Fruit fly (Drosophila melanogaster) S2 (cell line): ENCODE data around the gene GstZ1.

Experiments used
- CG8478 ChIP-seq: fragments of >200 bp; optimal IDR thresholded peaks from 2 replicates; lab custom pipeline; 2018
- CTCF ChIP-seq, 2 experiments: fragments of >200 bp; optimal IDR thresholded peaks; 2 replicates each; lab custom pipeline; 2018

Gene GstZ1

DNA sequence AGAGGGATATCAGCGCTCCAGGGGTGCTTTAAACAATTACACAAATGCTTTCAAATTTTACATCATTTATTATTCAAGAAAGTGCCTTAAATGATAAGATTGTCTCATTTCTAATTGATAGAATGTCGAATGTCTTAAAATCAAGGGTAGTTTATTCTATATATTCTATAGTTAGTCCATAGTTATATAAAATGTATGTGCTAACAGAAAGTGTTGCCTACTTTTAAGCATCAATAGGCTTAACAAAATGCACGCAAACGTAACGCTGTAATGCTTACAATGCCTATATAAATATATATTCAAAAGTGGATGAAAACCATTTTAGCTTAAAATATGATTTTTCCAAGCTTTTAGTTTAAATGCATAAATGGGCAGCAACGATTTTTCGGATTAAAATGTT lies 31.6 kb upstream of the GstZ1 start:
- TF ChIP-seq CTCF (optimal IDR thresholded peaks at IDR 0.05; lab: Kevin White, UChicago) (no peak), CG8478 (no peak)

DNA sequence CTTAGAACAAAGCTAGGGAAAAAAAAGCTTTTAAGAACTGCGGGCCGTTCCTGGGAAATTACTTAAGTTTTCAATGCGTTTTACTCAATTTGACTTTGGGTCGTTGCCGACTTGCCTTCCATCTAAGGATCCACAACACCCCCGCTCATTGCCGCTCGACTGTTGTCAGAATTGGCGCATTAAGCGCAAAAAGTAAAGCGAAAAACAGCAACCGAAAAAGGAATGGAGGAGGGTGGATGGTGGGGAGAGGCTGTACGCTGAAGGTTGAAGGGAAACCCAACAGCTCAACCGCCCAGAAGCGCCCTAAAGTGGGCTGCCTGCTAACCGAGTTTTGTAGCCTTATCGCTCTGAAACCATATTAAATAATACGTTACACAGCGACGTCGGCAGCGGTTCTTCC lies 31.2 kb upstream of the GstZ1 start:
- no peak for TF ChIP-seq CTCF (optimal IDR thresholded peaks at IDR 0.05; lab: Kevin White, UChicago)
- no peak for TF ChIP-seq CG8478

DNA sequence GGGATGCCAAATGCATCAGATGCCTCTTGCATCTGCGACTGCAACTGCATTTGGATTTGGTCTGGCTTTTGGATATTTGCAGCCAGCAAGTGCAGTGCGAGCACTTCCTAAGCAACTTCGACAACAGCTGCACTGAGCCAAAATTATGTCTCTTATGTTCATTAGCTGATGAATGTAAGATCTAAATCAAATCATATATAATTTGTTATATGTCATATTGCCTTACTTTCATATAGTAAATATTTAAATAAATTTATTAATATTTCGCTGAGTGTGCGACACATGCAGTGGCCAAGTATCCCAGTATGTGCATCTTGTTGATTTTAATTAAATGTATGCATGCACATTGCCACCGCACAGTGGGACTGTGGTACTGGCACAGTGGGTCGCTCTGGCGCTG lies 24.1 kb upstream of the GstZ1 start:
- TF ChIP-seq CG8478 (no peak), CTCF (optimal IDR thresholded peaks at IDR 0.05; lab: Kevin White, UChicago) (no peak)

DNA sequence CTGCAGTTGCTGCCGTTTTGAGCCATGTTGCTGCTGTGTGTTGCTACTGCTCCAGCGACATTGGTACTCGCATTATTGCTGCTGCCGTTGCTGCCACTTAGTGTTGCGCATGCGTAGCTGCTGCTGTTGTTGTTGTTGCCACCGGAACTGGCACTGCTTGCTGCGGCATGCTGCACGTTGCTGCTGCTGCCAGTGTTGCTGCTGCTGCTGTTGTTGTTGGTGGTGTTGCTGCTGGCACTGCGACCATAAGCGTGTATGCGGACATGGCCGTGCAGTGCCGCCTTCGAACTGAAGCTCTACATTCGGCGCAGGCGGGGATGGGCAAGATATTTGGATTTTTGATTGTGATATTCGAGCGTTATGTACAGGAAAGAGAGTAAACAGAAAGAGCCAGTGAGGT lies 11.8 kb upstream of the GstZ1 start:
- TF ChIP-seq CTCF (optimal IDR thresholded peaks at IDR 0.05; lab: Kevin White, UChicago) (no peak), CG8478 (no peak)

DNA sequence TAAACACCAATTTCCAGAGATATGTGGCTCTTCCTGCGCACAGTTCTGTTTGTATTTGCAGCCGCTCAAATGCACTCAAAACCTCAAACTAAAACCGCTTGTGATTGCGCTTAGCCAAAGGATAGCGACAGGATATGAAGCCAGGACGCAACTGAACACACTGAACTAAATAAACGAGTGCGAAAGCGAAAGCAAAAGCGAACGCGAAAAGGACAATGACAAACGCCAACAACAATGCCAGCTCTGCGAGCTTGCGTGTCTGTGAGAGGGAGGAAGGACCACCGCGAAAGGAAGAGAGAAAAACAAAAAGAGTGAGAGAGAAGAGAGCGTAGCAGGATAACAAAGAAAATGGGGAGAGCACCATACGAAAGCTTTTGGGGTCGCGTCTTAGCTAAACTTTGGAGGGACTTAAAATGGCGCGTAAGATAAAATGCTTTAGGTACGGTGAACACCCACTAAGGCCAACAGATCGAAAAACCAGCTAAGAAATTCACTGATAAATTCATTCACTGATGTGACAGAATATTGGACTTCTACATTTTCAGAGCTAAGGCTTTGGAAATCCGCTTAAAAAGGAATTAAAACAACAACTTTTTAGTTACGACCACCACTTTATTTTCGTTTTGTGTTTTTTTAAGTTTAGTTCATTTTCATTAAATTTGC lies 4.3 kb upstream of the GstZ1 start, which contains the start of gene GstZ2:
TSS of gene GstZ2 (minus strand) at position 165 of the 663 bp plus-strand sequence.
- TF ChIP-seq CG8478 (no peak), CTCF (optimal IDR thresholded peaks at IDR 0.05; lab: Kevin White, UChicago) (no peak)

DNA sequence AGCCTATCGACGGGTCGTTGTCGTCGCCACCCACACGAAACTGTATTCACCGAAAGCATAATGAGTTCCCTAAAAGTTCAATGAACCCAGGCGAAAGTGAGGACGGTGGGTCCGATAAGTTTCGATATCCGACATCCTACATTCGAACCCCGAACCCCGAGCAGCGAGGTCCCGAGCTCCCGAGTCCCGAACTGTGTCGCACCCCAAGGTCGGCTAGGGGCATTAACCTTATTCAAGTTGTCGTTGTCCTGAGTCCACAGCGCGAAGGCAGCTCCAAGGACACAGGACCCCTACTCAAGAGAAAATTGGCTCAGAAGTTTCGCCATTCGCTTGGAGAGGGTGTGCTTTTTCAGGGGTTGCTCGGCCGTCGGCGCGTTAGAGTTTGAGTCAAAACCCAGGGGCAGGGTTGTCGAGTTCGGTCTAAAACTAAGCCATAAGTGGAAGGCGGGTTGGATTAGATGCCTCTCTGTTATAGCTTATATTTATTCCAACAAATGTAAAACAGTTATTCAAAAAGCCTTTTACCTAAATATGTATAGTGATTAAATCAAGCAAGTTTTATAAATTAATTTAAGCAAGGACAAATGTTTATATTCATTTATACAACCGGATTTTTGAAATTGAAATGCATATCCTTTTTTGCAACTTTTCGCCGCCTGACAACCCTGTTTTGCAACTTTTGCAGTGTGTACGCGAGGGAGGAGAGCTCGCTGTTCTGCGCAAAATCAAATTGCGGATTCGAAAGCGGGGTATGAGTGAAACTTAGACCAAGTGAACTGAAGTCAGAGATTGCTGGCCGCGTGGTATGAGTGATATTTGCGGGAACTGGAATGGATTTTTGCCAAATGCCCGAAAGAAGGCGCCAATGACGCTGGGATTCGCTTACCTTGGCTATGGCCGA lies 3.3 kb upstream of the GstZ1 start:
- no peak for TF ChIP-seq CTCF (optimal IDR thresholded peaks at IDR 0.05; lab: Kevin White, UChicago)
- TF ChIP-seq CG8478: no peak

DNA sequence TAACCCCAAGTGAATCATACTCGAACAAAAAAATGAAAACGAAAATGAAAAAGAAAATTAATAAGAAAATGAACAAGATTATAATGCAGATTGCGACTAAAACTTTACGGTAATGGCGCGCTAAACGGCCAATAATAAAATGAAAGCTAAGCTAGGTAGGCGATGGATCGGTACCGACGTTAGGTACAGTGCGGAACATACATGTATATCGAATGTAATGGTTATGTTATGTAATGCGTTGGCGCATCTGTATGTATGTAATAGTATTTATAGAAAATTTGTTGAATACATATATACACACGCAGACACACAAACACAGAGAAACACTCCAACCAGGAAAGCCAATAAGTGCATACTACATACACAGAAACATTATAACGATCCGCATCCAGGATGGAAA lies 1.4 kb downstream of the GstZ1 start:
- TF ChIP-seq CG8478 (no peak), CTCF (optimal IDR thresholded peaks at IDR 0.05; lab: Kevin White, UChicago) (no peak)

DNA sequence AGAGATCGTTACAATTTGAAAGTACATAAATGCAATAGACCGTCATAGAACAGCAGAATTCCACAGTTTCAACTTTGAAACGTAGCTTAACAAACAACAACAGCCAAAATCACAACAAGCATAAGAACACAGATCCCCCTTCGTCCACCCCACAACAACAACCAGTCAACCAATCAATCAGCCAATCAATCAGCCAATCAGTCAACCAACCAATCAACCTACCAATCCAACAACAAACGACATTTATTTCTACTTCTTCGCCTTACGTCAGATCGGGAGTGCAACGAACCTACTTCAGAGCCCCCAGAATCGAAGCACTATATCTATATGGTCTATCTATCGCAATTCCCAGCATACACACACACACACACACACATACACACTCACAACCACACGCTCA lies 5.7 kb downstream of the GstZ1 start:
- TF ChIP-seq CG8478 (no peak), CTCF (optimal IDR thresholded peaks at IDR 0.05; lab: Kevin White, UChicago) (no peak)

DNA sequence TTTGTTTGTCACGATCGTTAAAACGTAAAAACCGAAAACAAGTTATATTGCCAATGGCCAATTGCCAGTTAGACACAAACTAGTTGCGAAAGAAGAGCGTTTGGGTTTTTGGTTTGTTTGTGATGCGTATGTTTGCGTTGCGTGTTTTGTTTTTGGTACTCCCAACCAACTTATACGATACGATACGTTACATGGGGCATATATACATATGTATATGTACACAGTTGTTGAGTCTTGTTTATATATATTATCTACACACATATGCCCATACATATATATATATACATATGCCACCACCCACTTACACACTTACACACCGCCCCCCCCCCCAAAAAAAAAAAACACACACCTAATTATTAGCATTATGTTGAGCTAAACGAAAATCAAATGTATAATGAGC lies 8.0 kb downstream of the GstZ1 start:
- TF ChIP-seq CTCF (optimal IDR thresholded peaks at IDR 0.05; lab: Kevin White, UChicago) (no peak), CG8478 (no peak)

DNA sequence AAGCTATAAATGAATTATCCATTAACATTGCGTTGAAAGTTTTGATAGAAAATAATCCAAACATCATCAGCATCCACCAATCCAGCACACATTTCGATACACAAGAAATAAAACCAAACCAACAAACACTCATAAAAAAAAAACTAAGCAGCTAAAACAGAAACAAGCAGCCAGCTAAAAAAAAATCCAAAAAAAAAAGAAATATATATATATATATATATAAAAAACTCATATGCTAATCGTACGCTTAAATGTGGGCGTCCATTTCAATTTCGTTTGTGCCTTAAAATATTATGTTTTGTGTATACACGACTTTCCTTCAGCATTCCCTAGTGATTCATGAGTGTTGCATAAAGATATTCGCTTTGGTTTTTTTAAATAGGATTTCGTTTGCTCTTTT lies 14.3 kb downstream of the GstZ1 start:
- TF ChIP-seq CG8478 (no peak), CTCF (optimal IDR thresholded peaks at IDR 0.05; lab: Kevin White, UChicago) (no peak)

DNA sequence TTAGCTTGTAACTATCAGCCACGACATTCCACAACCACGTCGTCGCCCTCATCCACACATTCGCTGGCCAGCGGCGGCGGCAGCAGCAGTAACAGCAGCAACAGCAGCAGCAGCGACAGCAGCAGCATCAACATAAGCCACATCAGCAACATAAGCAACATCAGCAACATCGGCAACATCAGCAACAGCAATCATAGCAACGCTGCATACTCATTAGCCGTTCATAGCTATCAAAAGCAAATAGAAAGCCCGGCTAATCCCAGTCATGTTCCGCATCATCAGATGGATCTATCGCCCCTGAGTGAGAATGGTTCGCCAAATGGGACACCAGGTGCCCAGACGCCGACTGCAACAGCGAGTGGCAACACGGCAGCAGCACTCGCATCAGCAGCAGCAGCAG lies 15.2 kb downstream of the GstZ1 start:
- TF ChIP-seq CTCF (optimal IDR thresholded peaks at IDR 0.05; lab: Kevin White, UChicago) (no peak), CG8478 (no peak)

DNA sequence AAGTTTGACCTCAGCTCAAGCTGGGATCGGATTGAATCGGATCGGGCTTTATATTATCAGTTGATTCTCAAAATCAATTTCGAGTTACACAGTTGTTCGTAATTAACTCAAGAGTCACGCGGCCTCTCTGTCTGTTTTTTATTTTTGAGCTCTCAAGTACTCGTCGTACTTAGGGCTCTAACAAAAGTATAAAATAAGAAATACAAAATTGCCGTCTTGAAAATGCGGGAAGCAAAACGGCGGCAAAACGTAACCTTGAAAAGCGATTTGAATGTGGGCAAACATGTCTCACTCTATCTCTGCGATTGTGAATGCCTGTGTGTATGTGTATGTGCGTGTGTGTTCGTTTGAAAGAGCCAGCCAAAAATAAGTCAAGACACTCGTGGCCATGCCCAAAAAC lies 18.7 kb downstream of the GstZ1 start:
- TF ChIP-seq CTCF (optimal IDR thresholded peaks at IDR 0.05; lab: Kevin White, UChicago): no peak
- no peak for TF ChIP-seq CG8478

DNA sequence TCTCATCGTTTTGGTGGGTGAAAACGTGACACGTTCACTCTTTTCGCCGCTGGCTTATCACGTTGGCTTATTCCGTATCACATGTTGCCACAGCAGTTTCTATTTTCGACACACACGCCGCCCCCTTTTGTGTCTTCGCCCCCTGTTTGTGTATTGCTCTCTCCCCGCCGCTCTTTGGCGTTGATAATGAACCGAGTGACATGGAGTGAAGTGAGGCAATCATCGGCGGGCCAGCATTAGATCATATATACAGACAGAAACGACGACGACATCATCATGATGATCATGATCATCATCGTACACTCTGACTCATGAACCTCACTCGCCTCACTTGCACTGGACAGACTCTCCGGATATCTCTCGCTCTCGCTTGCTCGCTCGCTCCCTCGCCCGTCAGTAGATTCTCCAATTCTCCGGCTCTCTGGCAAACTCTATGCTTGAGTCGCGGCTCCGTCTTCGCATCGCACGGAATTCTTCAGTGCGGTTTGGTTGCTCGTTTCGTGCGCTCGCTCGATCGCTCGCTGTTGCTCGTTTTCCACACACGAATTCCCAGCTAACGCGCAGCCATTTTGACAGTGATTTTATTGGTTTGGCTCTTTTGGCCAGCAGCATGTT lies 19.9 kb downstream of the GstZ1 start:
- TF ChIP-seq CTCF (optimal IDR thresholded peaks at IDR 0.05; lab: Kevin White, UChicago): no peak

DNA sequence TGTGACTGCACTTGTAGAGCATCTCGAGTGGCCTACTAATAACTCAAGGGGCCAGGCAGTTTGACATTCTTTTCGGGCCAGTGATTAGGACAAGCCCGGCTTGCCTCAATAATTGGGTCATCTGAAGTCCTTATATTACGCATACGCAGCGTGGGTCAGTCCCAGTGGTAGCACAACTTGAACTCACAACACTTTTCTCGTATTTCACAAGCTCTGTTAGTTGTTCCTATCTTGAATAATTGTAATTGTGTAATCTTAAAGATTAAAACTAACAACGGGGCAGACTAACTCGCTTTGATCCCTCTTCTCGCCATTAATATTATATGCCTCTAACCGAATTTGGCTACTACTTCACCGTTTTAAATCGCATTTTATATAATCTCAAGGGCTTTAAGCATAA lies 20.4 kb downstream of the GstZ1 start:
- TF ChIP-seq CTCF (optimal IDR thresholded peaks at IDR 0.05; lab: Kevin White, UChicago) (no peak), CG8478 (no peak)

DNA sequence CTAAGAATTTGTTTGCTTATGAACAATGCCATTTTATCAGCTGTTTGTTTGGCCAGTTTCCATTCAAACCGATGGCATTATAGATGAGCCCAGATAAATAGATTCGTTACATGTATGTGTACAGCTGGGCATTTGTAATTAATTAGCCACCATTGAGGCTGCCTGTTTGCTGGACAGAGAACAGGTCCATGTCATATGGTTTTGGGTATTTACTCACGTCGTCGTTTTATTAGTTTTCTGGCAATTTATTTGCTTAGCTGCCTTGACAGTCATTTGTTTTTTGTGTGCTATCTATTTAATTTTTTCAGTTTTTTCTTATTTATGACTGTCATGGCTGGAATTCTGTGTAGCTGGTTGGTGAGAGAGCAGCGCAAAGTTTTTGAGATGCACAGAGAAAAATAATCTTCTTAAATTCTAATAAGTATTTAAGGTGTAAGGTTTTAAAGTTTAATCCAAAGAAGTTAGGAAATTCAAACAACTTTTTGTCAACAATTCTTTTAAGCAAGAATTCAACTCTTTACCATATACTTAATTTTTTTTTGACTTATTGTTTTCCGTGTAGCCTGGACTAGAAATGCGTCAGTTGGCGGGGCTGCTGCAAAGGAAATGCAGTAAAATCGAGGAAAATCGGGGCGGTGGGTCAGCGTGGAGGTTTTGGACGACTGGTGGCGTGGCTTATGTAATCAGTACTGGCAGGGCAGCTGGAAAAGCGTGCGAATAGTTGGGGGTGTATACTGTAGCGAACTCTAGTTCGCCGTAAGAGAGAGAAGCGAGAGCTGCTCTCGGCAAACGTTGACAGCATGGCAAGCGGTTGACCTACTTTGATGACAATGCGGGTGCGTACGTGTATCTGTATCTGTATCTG lies 21.6 kb downstream of the GstZ1 start:
- TF ChIP-seq CTCF (optimal IDR thresholded peaks at IDR 0.05; lab: Kevin White, UChicago) (no peak), CG8478 (no peak)
